Worm (Caenorhabditis elegans): ENCODE measurements around the gene sri-6.
"Not testable (repeated sequence)": the region's sequence is repeated elsewhere in the genome, so short reads cannot be mapped to it uniquely, and the experiment has no call there.

ce11 chrV:13198449-13199067, 13.1 kb downstream of the sri-6 start:
- not testable (repeated sequence) for TF ChIP-seq nhr-237 (tag; optimal IDR thresholded peaks at IDR 0.05); ceh-62 (tag; optimal IDR thresholded peaks at IDR 0.05); lim-7 (GFP tag; IDR thresholded peaks at IDR 0.05); nhr-11 (tag; optimal IDR thresholded peaks at IDR 0.05); mdl-1 (tag; optimal IDR thresholded peaks at IDR 0.05); gei-8 (GFP tag; optimal IDR thresholded peaks at IDR 0.05); fkh-10 (GFP tag; optimal IDR thresholded peaks at IDR 0.05); pha-4 (tag; optimal IDR thresholded peaks at IDR 0.05); F26F4.8 (GFP tag; conservative IDR thresholded peaks at IDR 0.05); F10B5.3 (tag; optimal IDR thresholded peaks at IDR 0.05); ctbp-1 (GFP tag; IDR thresholded peaks at IDR 0.05)
- peak; percentile 34; the same call in 1 of the 2 replicates for TF ChIP-seq pha-4 (GFP tag; IDR thresholded peaks at IDR 0.05)
